Worm (Caenorhabditis elegans) whole organism, L1 larva: ENCODE measurements around the gene rde-12.

Experiments used
- blmp-1 ChIP-seq: fragments of 150-350 bp; optimal IDR thresholded peaks from 2 replicates; lab custom pipeline; 2014; ENCODE audit warnings: missing biosample characterization, missing genetic modification characterization
- ceh-82 ChIP-seq, 3 experiments: fragments of 150-350 bp in 1 of 3; sonication (generic microtip) in 2 of 3; optimal IDR thresholded peaks; 2 replicates each; lab custom pipeline; 2014 to 2017; ENCODE audit warnings: missing biosample characterization in 3 of 3, missing genetic modification characterization in 3 of 3
- efl-1 ChIP-seq, 4 experiments: fragments of 150-350 bp; optimal IDR thresholded peaks in 3 of 4; peaks in 1 of 4; 1 replicate in 1 of 4; 2 replicates in 3 of 4; lab custom pipeline; 2014; ENCODE audit warnings: missing biosample characterization in 2 of 4, missing genetic modification characterization in 2 of 4, missing genetic modification reagents in 2 of 4
- egl-13 ChIP-seq: sonication (generic microtip); optimal IDR thresholded peaks from 2 replicates; lab custom pipeline; 2016; ENCODE audit warnings: missing genotype, missing genetic modification reagents, missing genetic modification characterization, missing compliant biosample characterization
- elt-2 ChIP-seq: sonication (generic microtip); optimal IDR thresholded peaks from 2 replicates; lab custom pipeline; 2016; ENCODE audit warnings: missing genetic modification characterization, mild to moderate bottlenecking, inconsistent platforms, missing compliant biosample characterization, missing genetic modification reagents
- lin-15B ChIP-seq: fragments of 150-350 bp; sonication (generic microtip); optimal IDR thresholded peaks from 3 replicates; lab custom pipeline; 2014; ENCODE audit warnings: missing biosample characterization, missing genetic modification characterization
- lsy-2 ChIP-seq, 2 experiments: fragments of 150-350 bp; optimal IDR thresholded peaks; 2 replicates each; lab custom pipeline; 2014; ENCODE audit warnings: missing biosample characterization in 2 of 2, missing genetic modification characterization in 2 of 2
- nhr-28 ChIP-seq: fragments of 150-350 bp; optimal IDR thresholded peaks from 2 replicates; lab custom pipeline; 2014; ENCODE audit warnings: missing biosample characterization, missing genetic modification characterization
- pqm-1 ChIP-seq: sonication (generic microtip); optimal IDR thresholded peaks from 3 replicates; lab custom pipeline; 2017; ENCODE audit warnings: missing biosample characterization, missing genetic modification characterization
- snpc-4 ChIP-seq: fragments of 150-350 bp; optimal IDR thresholded peaks from 2 replicates; lab custom pipeline; 2014; ENCODE audit warnings: missing biosample characterization, missing genetic modification characterization
- unc-130 ChIP-seq: fragments of 150-350 bp; optimal IDR thresholded peaks from 2 replicates; lab custom pipeline; 2017; ENCODE audit warnings: missing biosample characterization, missing genetic modification characterization, inconsistent platforms
- unc-62 ChIP-seq: fragments of 150-350 bp; optimal IDR thresholded peaks from 2 replicates; lab custom pipeline; 2014; ENCODE audit warnings: missing biosample characterization, missing genetic modification reagents, missing genetic modification characterization
- unc-98 ChIP-seq: fragments of 200-800 bp; sonication (Bioruptor generic); IDR thresholded peaks from 2 replicates; pipeline ENCODE4 v1.3.6; 2022; ENCODE audit warnings: missing genetic modification characterization, missing compliant biosample characterization
- ztf-11 ChIP-seq, 2 experiments: sonication (generic microtip); optimal IDR thresholded peaks; 2 replicates each; lab custom pipeline; 2016 to 2017; ENCODE audit warnings: missing genetic modification characterization in 2 of 2, missing biosample characterization in 1 of 2, missing compliant biosample characterization in 1 of 2

DNA sequence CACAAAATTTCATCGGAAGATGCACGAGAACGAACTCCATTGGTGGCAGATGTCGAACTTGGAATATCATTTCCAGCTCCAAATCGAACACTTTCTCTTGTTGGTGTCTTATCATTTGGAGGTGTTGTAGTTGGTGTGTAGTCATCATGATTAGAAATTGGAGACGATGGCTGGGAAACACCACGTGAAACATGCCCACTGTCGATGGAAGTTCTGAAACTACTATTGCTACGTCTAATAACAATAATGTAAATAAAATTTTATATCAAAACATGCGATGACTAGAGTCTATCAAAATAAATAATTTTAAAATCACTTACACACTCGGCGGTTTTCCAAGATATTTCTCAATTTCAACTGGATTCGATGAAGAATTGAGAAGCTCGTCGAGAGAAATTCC lies 12.9 kb upstream of the rde-12 start:
- TF ChIP-seq efl-1 (optimal IDR thresholded peaks at IDR 0.05; lab: Kevin White, UChicago) (no peak), efl-1 (GFP tag; optimal IDR thresholded peaks at IDR 0.05 in 1 of 2; lab: Kevin White, UChicago) (no peak), nhr-28 (no peak), unc-62 (no peak), unc-98 (GFP tag; lab: Robert Waterston, UW) (no peak), snpc-4 (no peak), egl-13 (tag; lab: Kevin White, UChicago) (no peak), pqm-1 (no peak), lsy-2 (tag; optimal IDR thresholded peaks at IDR 0.05; lab: Kevin White, UChicago) (no peak), ztf-11 (tag; optimal IDR thresholded peaks at IDR 0.05; lab: Kevin White, UChicago) (no peak), lin-15B (tag; lab: Kevin White, UChicago) (no peak), unc-130 (tag; lab: Kevin White, UChicago) (no peak), elt-2 (tag; lab: Kevin White, UChicago) (no peak), ceh-82 (tag; optimal IDR thresholded peaks at IDR 0.05; lab: Kevin White, UChicago) (no peak), blmp-1 (tag; lab: Kevin White, UChicago) (no peak)
